Worm (Caenorhabditis elegans): Measurements from ENCODE around the gene C25E10.7.

- TF ChIP-seq ceh-100 (GFP tag; IDR thresholded peaks at IDR 0.05) (no peak), pha-4 (tag; optimal IDR thresholded peaks at IDR 0.05) (no peak), T26A5.8 (tag; optimal IDR thresholded peaks at IDR 0.05) (no peak), ekl-4 (GFP tag; IDR thresholded peaks at IDR 0.05) (no peak), snpc-1.1 (tag; optimal IDR thresholded peaks at IDR 0.05; ENCODE audit: insufficient read depth) (no peak), nhr-90 (tag; optimal IDR thresholded peaks at IDR 0.05) (no peak), K11D2.4 (GFP tag; IDR thresholded peaks at IDR 0.05) (no peak)
Measured at ce11 chrV:9098280-9098973, 47.4 kb upstream of the C25E10.7 start, which contains the start of gene F21C10.9.
